Worm (Caenorhabditis elegans) whole organism, mixed stage, embryonic: ENCODE measurements around the gene rips-1.

Experiments
- bed-3 ChIP-seq: fragments of 200-800 bp; sonication (Bioruptor generic); optimal IDR thresholded peaks from 3 replicates; lab custom pipeline; 2018; ENCODE audit warnings: mild to moderate bottlenecking, missing genetic modification characterization, moderate library complexity, missing compliant biosample characterization
- lin-13 ChIP-seq: fragments of 150-350 bp; optimal IDR thresholded peaks from 2 replicates; lab custom pipeline; 2014; ENCODE audit warnings: missing biosample characterization, missing genetic modification characterization

ce11 chrV:3759419-3759915, 12.4 kb upstream of the rips-1 start, which contains the start of gene chk-1:
- no peak for TF ChIP-seq bed-3 (GFP tag; lab: Kevin White, UChicago)
- TF ChIP-seq lin-13 (tag; lab: Kevin White, UChicago), result peak; percentile 11
